Worm (Caenorhabditis elegans) whole organism, L1 larva: ENCODE results near the gene ZK418.13.
A peak's percentile ranks its signal among the peaks of the same experiment; 100 is the strongest.

Experiments
- C16A3.4 ChIP-seq: fragments of 150-350 bp; optimal IDR thresholded peaks from 2 replicates; lab custom pipeline; 2014; ENCODE audit warnings: missing biosample characterization, missing genetic modification characterization
- C34B4.2 ChIP-seq: sonication (generic microtip); optimal IDR thresholded peaks from 2 replicates; lab custom pipeline; 2017; ENCODE audit warnings: mild to moderate bottlenecking, missing genetic modification characterization, missing compliant biosample characterization
- F16B12.6 ChIP-seq: fragments of 150-350 bp; optimal IDR thresholded peaks from 2 replicates; lab custom pipeline; 2014; ENCODE audit warnings: missing biosample characterization, missing genetic modification characterization
- Y116A8C.19 ChIP-seq: sonication (generic microtip); optimal IDR thresholded peaks from 2 replicates; lab custom pipeline; 2016; ENCODE audit warnings: missing compliant biosample characterization, missing genetic modification characterization, borderline replicate concordance
- blmp-1 ChIP-seq: fragments of 150-350 bp; optimal IDR thresholded peaks from 2 replicates; lab custom pipeline; 2014; ENCODE audit warnings: missing biosample characterization, missing genetic modification characterization
- ceh-8 ChIP-seq: fragments of 200-800 bp; sonication (Bioruptor generic); optimal IDR thresholded peaks from 2 replicates; lab custom pipeline; 2018; ENCODE audit warnings: mild to moderate bottlenecking, missing genetic modification characterization, moderate library complexity, missing compliant biosample characterization
- ceh-82 ChIP-seq, 3 experiments: fragments of 150-350 bp in 1 of 3; sonication (generic microtip) in 2 of 3; optimal IDR thresholded peaks; 2 replicates each; lab custom pipeline; 2014 to 2017; ENCODE audit warnings: missing biosample characterization in 3 of 3, missing genetic modification characterization in 3 of 3
- ceh-90 ChIP-seq: sonication (generic microtip); optimal IDR thresholded peaks from 2 replicates; lab custom pipeline; 2016; ENCODE audit warnings: missing genetic modification characterization, missing compliant biosample characterization
- ces-1 ChIP-seq: fragments of 150-350 bp; optimal IDR thresholded peaks from 2 replicates; lab custom pipeline; 2014; ENCODE audit warnings: missing biosample characterization, missing genetic modification reagents, missing genetic modification characterization
- dpl-1 ChIP-seq, 3 experiments: fragments of 150-350 bp in 2 of 3; sonication (generic microtip) in 1 of 3; optimal IDR thresholded peaks; 2 replicates each; lab custom pipeline; 2014 to 2017; ENCODE audit warnings: missing biosample characterization in 3 of 3, missing genetic modification characterization in 3 of 3, missing genetic modification reagents in 3 of 3
- dsc-1 ChIP-seq: sonication (generic microtip); optimal IDR thresholded peaks from 2 replicates; lab custom pipeline; 2016; ENCODE audit warnings: mild to moderate bottlenecking, missing genetic modification characterization, missing compliant biosample characterization
- efl-1 ChIP-seq, 4 experiments: fragments of 150-350 bp; optimal IDR thresholded peaks in 3 of 4; peaks in 1 of 4; 1 replicate in 1 of 4; 2 replicates in 3 of 4; lab custom pipeline; 2014; ENCODE audit warnings: missing biosample characterization in 2 of 4, missing genetic modification characterization in 2 of 4, missing genetic modification reagents in 2 of 4
- egl-13 ChIP-seq: sonication (generic microtip); optimal IDR thresholded peaks from 2 replicates; lab custom pipeline; 2016; ENCODE audit warnings: missing genotype, missing genetic modification reagents, missing genetic modification characterization, missing compliant biosample characterization
- egl-27 ChIP-seq, 2 experiments: fragments of 150-350 bp in 1 of 2; sonication (generic microtip); optimal IDR thresholded peaks; 3 replicates each; lab custom pipeline; 2017 to 2018; ENCODE audit warnings: missing biosample characterization in 2 of 2, missing genetic modification characterization in 2 of 2, missing genetic modification reagents in 2 of 2
- elt-2 ChIP-seq: sonication (generic microtip); optimal IDR thresholded peaks from 2 replicates; lab custom pipeline; 2016; ENCODE audit warnings: missing genetic modification characterization, mild to moderate bottlenecking, inconsistent platforms, missing compliant biosample characterization, missing genetic modification reagents
- fkh-4 ChIP-seq: sonication (generic microtip); optimal IDR thresholded peaks from 2 replicates; lab custom pipeline; 2016; ENCODE audit warnings: missing compliant biosample characterization, missing genetic modification characterization, borderline replicate concordance
- fkh-8 ChIP-seq: sonication (generic microtip); optimal IDR thresholded peaks from 2 replicates; lab custom pipeline; 2016; ENCODE audit warnings: mild to moderate bottlenecking, missing genetic modification characterization, missing compliant biosample characterization
- grh-1 ChIP-seq: fragments of 200-800 bp; sonication (Bioruptor generic); IDR thresholded peaks from 2 replicates; pipeline ENCODE4 v1.3.6; 2022; ENCODE audit warnings: missing genetic modification reagents, missing genetic modification characterization, missing compliant biosample characterization
- irx-1 ChIP-seq: sonication (generic microtip); optimal IDR thresholded peaks from 2 replicates; lab custom pipeline; 2016; ENCODE audit warnings: missing genetic modification characterization, missing compliant biosample characterization
- lin-13 ChIP-seq: fragments of 150-350 bp; optimal IDR thresholded peaks from 2 replicates; lab custom pipeline; 2014; ENCODE audit warnings: missing biosample characterization, missing genetic modification reagents, missing genetic modification characterization
- lin-14 ChIP-seq: fragments of 200-800 bp; sonication (Bioruptor generic); optimal IDR thresholded peaks from 2 replicates; lab custom pipeline; 2018; ENCODE audit warnings: mild to moderate bottlenecking, missing genetic modification characterization, moderate library complexity, missing compliant biosample characterization
- lin-15B ChIP-seq: fragments of 150-350 bp; sonication (generic microtip); optimal IDR thresholded peaks from 3 replicates; lab custom pipeline; 2014; ENCODE audit warnings: missing biosample characterization, missing genetic modification characterization
- lir-3 ChIP-seq: sonication (generic microtip); optimal IDR thresholded peaks from 2 replicates; lab custom pipeline; 2016; ENCODE audit warnings: mild to moderate bottlenecking, missing genetic modification characterization, moderate library complexity, missing compliant biosample characterization; ENCODE audit not compliant: poor library complexity
- mep-1 ChIP-seq: fragments of 150-350 bp; optimal IDR thresholded peaks from 2 replicates; lab custom pipeline; 2014; ENCODE audit warnings: missing biosample characterization, missing genetic modification characterization
- nhr-19 ChIP-seq: fragments of 200-800 bp; sonication (Bioruptor generic); conservative IDR thresholded peaks from 2 replicates; pipeline ENCODE4 v1.3.6; 2022; ENCODE audit warnings: missing genetic modification characterization, missing compliant biosample characterization
- nhr-237 ChIP-seq: fragments of 150-350 bp; optimal IDR thresholded peaks from 2 replicates; lab custom pipeline; 2014; ENCODE audit warnings: missing biosample characterization, missing genetic modification characterization
- nhr-71 ChIP-seq: sonication (generic microtip); optimal IDR thresholded peaks from 2 replicates; lab custom pipeline; 2016; ENCODE audit warnings: mild to moderate bottlenecking, missing genetic modification characterization, moderate library complexity, missing compliant biosample characterization
- pag-3 ChIP-seq: sonication (generic microtip); optimal IDR thresholded peaks from 2 replicates; lab custom pipeline; 2017; ENCODE audit warnings: missing genetic modification characterization, mild to moderate bottlenecking, missing compliant biosample characterization, antibody characterized with exemption, borderline replicate concordance; ENCODE audit not compliant: insufficient read depth
- pax-3 ChIP-seq: fragments of 200-800 bp; sonication (Bioruptor generic); optimal IDR thresholded peaks from 2 replicates; lab custom pipeline; 2018; ENCODE audit warnings: mild to moderate bottlenecking, missing genetic modification characterization, moderate library complexity, missing compliant biosample characterization
- skn-1 ChIP-seq: fragments of 150-350 bp; optimal IDR thresholded peaks from 2 replicates; lab custom pipeline; 2014; ENCODE audit warnings: missing biosample characterization, missing genetic modification characterization
- snu-23 ChIP-seq: sonication (generic microtip); optimal IDR thresholded peaks from 2 replicates; lab custom pipeline; 2016; ENCODE audit warnings: missing genetic modification characterization, missing compliant biosample characterization
- tbx-2 ChIP-seq: sonication (generic microtip); optimal IDR thresholded peaks from 2 replicates; lab custom pipeline; 2016; ENCODE audit warnings: missing genetic modification characterization, missing compliant biosample characterization
- unc-62 ChIP-seq: fragments of 150-350 bp; optimal IDR thresholded peaks from 2 replicates; lab custom pipeline; 2014; ENCODE audit warnings: missing biosample characterization, missing genetic modification reagents, missing genetic modification characterization
- xbp-1 ChIP-seq: sonication (generic microtip); optimal IDR thresholded peaks from 2 replicates; lab custom pipeline; 2016; ENCODE audit warnings: missing genetic modification characterization, missing compliant biosample characterization
- ztf-4 ChIP-seq: fragments of 150-350 bp; optimal IDR thresholded peaks from 2 replicates; lab custom pipeline; 2014; ENCODE audit warnings: missing biosample characterization, missing genetic modification characterization

ZK418.13 gene

DNA sequence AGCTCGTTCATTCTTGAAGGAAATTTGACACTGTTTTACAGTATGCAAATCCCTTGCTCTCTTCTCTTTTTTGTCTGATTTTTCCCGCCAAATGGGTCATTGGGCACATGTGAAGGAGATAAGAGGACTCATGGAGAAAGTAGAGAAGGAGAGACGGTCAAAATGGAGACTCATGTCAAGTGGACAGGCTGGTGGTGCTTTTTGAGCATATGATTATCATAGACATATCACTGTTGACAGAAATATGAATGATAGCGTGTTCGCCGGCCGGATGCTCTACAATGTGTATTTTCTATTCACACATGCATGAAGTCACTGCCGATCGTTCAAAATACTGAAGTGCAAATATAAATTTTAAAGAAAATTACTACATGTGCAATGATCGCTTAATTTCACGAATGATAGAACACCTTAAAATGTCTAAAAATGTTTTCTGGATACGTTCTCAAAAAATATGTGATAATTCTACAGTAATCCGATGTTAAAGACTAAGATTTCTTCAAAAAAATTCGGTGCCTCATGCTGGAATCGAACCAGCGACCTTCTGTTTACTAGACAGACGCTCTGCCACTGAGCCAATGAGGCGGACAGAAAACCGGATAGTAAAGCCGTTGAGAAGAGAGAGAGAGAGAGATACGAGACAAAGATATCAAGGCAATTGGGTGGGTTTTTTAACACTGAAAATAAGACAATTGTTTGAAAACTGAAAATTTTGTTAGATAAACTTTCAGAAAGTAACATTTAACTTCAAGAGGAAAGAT is 46.1 kb downstream of the ZK418.13 start (continued):
- no peak for TF ChIP-seq nhr-237 (tag; lab: Kevin White, UChicago)
- TF ChIP-seq dsc-1 = peak; percentile 66
- peak; percentile 65 for TF ChIP-seq snu-23 (GFP tag; lab: Kevin White, UChicago)
- peak; percentile 2 for TF ChIP-seq lin-13
- TF ChIP-seq lin-15B (tag; lab: Kevin White, UChicago) = no peak
- peak; percentile 16 for TF ChIP-seq xbp-1
- peak; percentile 15 for TF ChIP-seq lin-14 (GFP tag; lab: Kevin White, UChicago)
- TF ChIP-seq fkh-8 = peak; percentile 51
- TF ChIP-seq skn-1 (tag; lab: Kevin White, UChicago) = peak; percentile 15
- TF ChIP-seq nhr-71 (tag; lab: Kevin White, UChicago) = peak; percentile 50
- TF ChIP-seq dpl-1 (GFP tag; optimal IDR thresholded peaks at IDR 0.05; lab: Kevin White, UChicago) = peak in 2 of 3 experiments; percentile 41 to 43
- TF ChIP-seq nhr-19 (GFP tag; lab: Robert Waterston, UW) = peak; percentile 59
- peak; percentile 41 for TF ChIP-seq mep-1 (tag; lab: Kevin White, UChicago)
- peak; percentile 45 for TF ChIP-seq C16A3.4 (tag; lab: Kevin White, UChicago)
- TF ChIP-seq elt-2 (tag; lab: Kevin White, UChicago) = peak; percentile 21
- no peak for TF ChIP-seq unc-62 (GFP tag; lab: Kevin White, UChicago)
- peak; percentile 3 to 21 (median 5) for TF ChIP-seq ceh-82 (tag; optimal IDR thresholded peaks at IDR 0.05; lab: Kevin White, UChicago)
- TF ChIP-seq egl-13 (tag; lab: Kevin White, UChicago) = no peak
- TF ChIP-seq F16B12.6 = no peak
- no peak for TF ChIP-seq Y116A8C.19 (tag; lab: Kevin White, UChicago)
- peak; percentile 4 for TF ChIP-seq fkh-4 (tag; lab: Kevin White, UChicago)

DNA sequence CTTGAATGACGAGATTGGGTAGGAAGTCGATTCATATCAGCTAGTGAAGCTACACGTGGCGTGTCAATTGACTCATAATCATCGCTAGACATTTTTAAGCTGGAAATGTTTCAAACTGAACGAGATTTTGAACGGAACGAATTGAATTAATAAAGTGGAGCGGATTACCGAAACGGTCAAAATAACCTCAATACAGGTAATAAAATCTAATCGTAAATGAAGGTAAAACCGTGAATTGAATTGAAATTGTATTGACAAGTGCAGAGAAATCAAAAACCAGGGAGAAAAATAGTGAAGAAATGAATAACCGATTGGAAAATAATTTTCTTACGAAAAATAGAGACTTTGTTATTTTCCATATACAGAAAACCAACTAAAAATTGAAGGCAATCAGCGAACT is 47.2 kb downstream of the ZK418.13 start, which contains the start of gene cyk-1:
Gene cyk-1 (minus strand): TSS at position 101 of the 400 bp plus-strand sequence.
- no peak for TF ChIP-seq blmp-1
- TF ChIP-seq C34B4.2 (tag; lab: Kevin White, UChicago) = no peak
- TF ChIP-seq fkh-8 = no peak
- TF ChIP-seq ces-1 = no peak
- TF ChIP-seq pag-3 (tag; lab: Kevin White, UChicago) = no peak
- TF ChIP-seq egl-27 (tag; optimal IDR thresholded peaks at IDR 0.05; lab: Kevin White, UChicago) = no peak
- TF ChIP-seq ceh-90 (tag; lab: Kevin White, UChicago) = no peak
- TF ChIP-seq ztf-4 (tag; lab: Kevin White, UChicago) = no peak

DNA sequence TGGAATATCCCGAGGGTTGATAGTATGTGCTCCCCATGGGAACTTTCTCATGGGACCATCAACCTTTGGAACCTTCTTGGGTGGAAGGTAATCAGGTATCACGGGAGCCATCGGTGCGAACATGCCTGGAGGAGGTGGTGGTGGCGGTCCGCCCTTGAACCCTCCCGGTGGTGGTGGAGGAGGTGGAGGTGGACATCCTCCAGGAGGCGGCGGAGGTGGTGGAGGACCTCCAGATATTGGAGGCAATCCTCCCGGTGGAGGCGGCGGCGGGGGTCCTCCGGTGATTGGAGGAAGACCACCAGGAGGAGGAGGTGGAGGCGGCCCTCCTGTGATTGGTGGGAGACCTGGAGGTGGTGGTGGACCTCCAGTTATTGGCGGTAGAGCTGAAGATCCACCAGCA is 50.4 kb downstream of the ZK418.13 start:
- TF ChIP-seq irx-1 (no peak), efl-1 (optimal IDR thresholded peaks at IDR 0.05; lab: Kevin White, UChicago) (no peak), efl-1 (GFP tag; optimal IDR thresholded peaks at IDR 0.05 in 1 of 2; lab: Kevin White, UChicago) (peak in 1 of 2 experiments; percentile 86), pax-3 (tag; lab: Kevin White, UChicago) (no peak), grh-1 (GFP tag; lab: Robert Waterston, UW) (no peak), lir-3 (tag; lab: Kevin White, UChicago) (no peak), tbx-2 (tag; lab: Kevin White, UChicago) (no peak), ceh-8 (GFP tag; lab: Kevin White, UChicago) (peak; percentile 80), egl-27 (tag; optimal IDR thresholded peaks at IDR 0.05; lab: Kevin White, UChicago) (no peak)
